Fruit fly (Drosophila melanogaster): Measurements from ENCODE around the gene CG13005.
A peak's percentile ranks its signal among the peaks of the same experiment; 100 is the strongest.

DNA sequence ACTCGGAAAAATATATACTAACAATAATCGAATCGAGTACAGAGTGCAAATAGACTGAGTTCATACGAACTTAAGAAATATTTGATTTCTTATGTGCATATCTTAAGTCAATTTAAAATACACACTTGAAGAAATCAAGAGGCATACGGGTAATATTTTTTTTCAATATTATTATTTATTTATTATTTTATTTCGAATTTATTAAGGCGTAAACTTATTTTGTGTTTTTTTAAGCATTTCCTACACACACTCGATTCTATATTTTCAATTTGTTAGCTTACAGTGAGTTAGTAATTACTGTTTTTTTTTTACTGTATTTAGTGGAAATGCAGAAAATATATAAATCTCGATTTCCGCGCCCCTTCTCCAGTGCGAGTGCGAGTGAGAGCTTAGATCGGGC lies 9.8 kb downstream of the CG13005 start:
- TF ChIP-seq CG2875 (GFP tag; optimal IDR thresholded peaks at IDR 0.05) (no peak), CG16813 (GFP tag; IDR thresholded peaks at IDR 0.05; ENCODE audit: partially characterized antibody) (no peak), Chrac-16 (GFP tag; optimal IDR thresholded peaks at IDR 0.05) (no peak), Trl (optimal IDR thresholded peaks at IDR 0.05) (no peak), Trl (GFP tag; optimal IDR thresholded peaks at IDR 0.05) (no peak), hb (GFP tag; IDR thresholded peaks at IDR 0.05; ENCODE audit: partially characterized antibody) (no peak), CG6272 (GFP tag; IDR thresholded peaks at IDR 0.05) (no peak), grn (GFP tag; optimal IDR thresholded peaks at IDR 0.05) (no peak), CG32767 (GFP tag; IDR thresholded peaks at IDR 0.05) (no peak), lilli (GFP tag; optimal IDR thresholded peaks at IDR 0.05) (no peak), ssp (GFP tag; IDR thresholded peaks at IDR 0.05) (no peak), CG12942 (GFP tag; optimal IDR thresholded peaks at IDR 0.05) (no peak), Nf-YC (tag; optimal IDR thresholded peaks at IDR 0.05) (peak; percentile 8)

All from whole organism, embryonic.